Worm (Caenorhabditis elegans) whole organism, L1 larva: ENCODE measurements around the gene F26F2.7.

Experiments used
- aha-1 ChIP-seq: fragments of 150-350 bp; optimal IDR thresholded peaks from 2 replicates; lab custom pipeline; 2014; ENCODE audit warnings: missing biosample characterization, missing genetic modification characterization
- alr-1 ChIP-seq: fragments of 200-800 bp; sonication (Bioruptor generic); optimal IDR thresholded peaks from 2 replicates; lab custom pipeline; 2018; ENCODE audit warnings: borderline replicate concordance, mild to moderate bottlenecking, missing genetic modification characterization, missing compliant biosample characterization
- aly-2 ChIP-seq: fragments of 150-350 bp; optimal IDR thresholded peaks from 2 replicates; lab custom pipeline; 2014; ENCODE audit warnings: missing biosample characterization, missing genetic modification characterization
- blmp-1 ChIP-seq: fragments of 150-350 bp; optimal IDR thresholded peaks from 2 replicates; lab custom pipeline; 2014; ENCODE audit warnings: missing biosample characterization, missing genetic modification characterization
- ceh-63 ChIP-seq: fragments of 200-800 bp; sonication (Bioruptor generic); optimal IDR thresholded peaks from 2 replicates; lab custom pipeline; 2018; ENCODE audit warnings: mild to moderate bottlenecking, missing genetic modification characterization, missing compliant biosample characterization
- ceh-82 ChIP-seq, 3 experiments: fragments of 150-350 bp in 1 of 3; sonication (generic microtip) in 2 of 3; optimal IDR thresholded peaks; 2 replicates each; lab custom pipeline; 2014 to 2017; ENCODE audit warnings: missing biosample characterization in 3 of 3, missing genetic modification characterization in 3 of 3
- ceh-88 ChIP-seq: fragments of 200-800 bp; sonication (Bioruptor generic); IDR thresholded peaks from 2 replicates; pipeline ENCODE4 v1.3.6; 2022; ENCODE audit warnings: missing genetic modification characterization, missing compliant biosample characterization
- ceh-90 ChIP-seq: sonication (generic microtip); optimal IDR thresholded peaks from 2 replicates; lab custom pipeline; 2016; ENCODE audit warnings: missing genetic modification characterization, missing compliant biosample characterization
- dpl-1 ChIP-seq, 3 experiments: fragments of 150-350 bp in 2 of 3; sonication (generic microtip) in 1 of 3; optimal IDR thresholded peaks; 2 replicates each; lab custom pipeline; 2014 to 2017; ENCODE audit warnings: missing biosample characterization in 3 of 3, missing genetic modification characterization in 3 of 3, missing genetic modification reagents in 3 of 3
- dsc-1 ChIP-seq: sonication (generic microtip); optimal IDR thresholded peaks from 2 replicates; lab custom pipeline; 2016; ENCODE audit warnings: mild to moderate bottlenecking, missing genetic modification characterization, missing compliant biosample characterization
- efl-1 ChIP-seq, 4 experiments: fragments of 150-350 bp; optimal IDR thresholded peaks in 3 of 4; peaks in 1 of 4; 1 replicate in 1 of 4; 2 replicates in 3 of 4; lab custom pipeline; 2014; ENCODE audit warnings: missing biosample characterization in 2 of 4, missing genetic modification characterization in 2 of 4, missing genetic modification reagents in 2 of 4
- efl-3 ChIP-seq: fragments of 200-800 bp; sonication (Bioruptor generic); optimal IDR thresholded peaks from 2 replicates; lab custom pipeline; 2018; ENCODE audit warnings: mild to moderate bottlenecking, missing genetic modification characterization, missing compliant biosample characterization
- egl-27 ChIP-seq, 2 experiments: fragments of 150-350 bp in 1 of 2; sonication (generic microtip); optimal IDR thresholded peaks; 3 replicates each; lab custom pipeline; 2017 to 2018; ENCODE audit warnings: missing biosample characterization in 2 of 2, missing genetic modification characterization in 2 of 2, missing genetic modification reagents in 2 of 2
- ets-5 ChIP-seq: fragments of 200-800 bp; sonication (Bioruptor generic); IDR thresholded peaks from 2 replicates; pipeline ENCODE4 v1.3.6; 2022; ENCODE audit warnings: missing genetic modification characterization, missing compliant biosample characterization
- fkh-4 ChIP-seq: sonication (generic microtip); optimal IDR thresholded peaks from 2 replicates; lab custom pipeline; 2016; ENCODE audit warnings: missing compliant biosample characterization, missing genetic modification characterization, borderline replicate concordance
- fos-1 ChIP-seq: fragments of 150-350 bp; optimal IDR thresholded peaks from 2 replicates; lab custom pipeline; 2014; ENCODE audit warnings: missing biosample characterization, missing genetic modification characterization
- hlh-17 ChIP-seq: fragments of 200-800 bp; sonication (Bioruptor generic); optimal IDR thresholded peaks from 2 replicates; lab custom pipeline; 2018; ENCODE audit warnings: missing genetic modification characterization, mild to moderate bottlenecking, missing compliant biosample characterization, moderate library complexity, borderline replicate concordance
- hlh-4 ChIP-seq: sonication (generic microtip); optimal IDR thresholded peaks from 2 replicates; lab custom pipeline; 2016; ENCODE audit warnings: mild to moderate bottlenecking, missing genetic modification characterization, missing compliant biosample characterization
- hpl-2 ChIP-seq: fragments of 150-350 bp; optimal IDR thresholded peaks from 2 replicates; lab custom pipeline; 2014; ENCODE audit warnings: missing biosample characterization, missing genetic modification reagents, missing genetic modification characterization
- irx-1 ChIP-seq: sonication (generic microtip); optimal IDR thresholded peaks from 2 replicates; lab custom pipeline; 2016; ENCODE audit warnings: missing genetic modification characterization, missing compliant biosample characterization
- lin-13 ChIP-seq: fragments of 150-350 bp; optimal IDR thresholded peaks from 2 replicates; lab custom pipeline; 2014; ENCODE audit warnings: missing biosample characterization, missing genetic modification reagents, missing genetic modification characterization
- lin-15B ChIP-seq: fragments of 150-350 bp; sonication (generic microtip); optimal IDR thresholded peaks from 3 replicates; lab custom pipeline; 2014; ENCODE audit warnings: missing biosample characterization, missing genetic modification characterization
- lir-3 ChIP-seq: sonication (generic microtip); optimal IDR thresholded peaks from 2 replicates; lab custom pipeline; 2016; ENCODE audit warnings: mild to moderate bottlenecking, missing genetic modification characterization, moderate library complexity, missing compliant biosample characterization; ENCODE audit not compliant: poor library complexity
- lsy-2 ChIP-seq, 2 experiments: fragments of 150-350 bp; optimal IDR thresholded peaks; 2 replicates each; lab custom pipeline; 2014; ENCODE audit warnings: missing biosample characterization in 2 of 2, missing genetic modification characterization in 2 of 2
- mab-9 ChIP-seq: fragments of 200-800 bp; sonication (Bioruptor generic); IDR thresholded peaks from 2 replicates; pipeline ENCODE4 v1.3.6; 2022; ENCODE audit warnings: missing genetic modification reagents, missing genetic modification characterization, missing compliant biosample characterization
- nhr-11 ChIP-seq: fragments of 150-350 bp; optimal IDR thresholded peaks from 2 replicates; lab custom pipeline; 2014; ENCODE audit warnings: missing biosample characterization, missing genetic modification characterization
- nhr-19 ChIP-seq: fragments of 200-800 bp; sonication (Bioruptor generic); conservative IDR thresholded peaks from 2 replicates; pipeline ENCODE4 v1.3.6; 2022; ENCODE audit warnings: missing genetic modification characterization, missing compliant biosample characterization
- nhr-20 ChIP-seq: sonication (generic microtip); optimal IDR thresholded peaks from 2 replicates; lab custom pipeline; 2016; ENCODE audit warnings: mild to moderate bottlenecking, missing genetic modification characterization, missing compliant biosample characterization
- nhr-237 ChIP-seq: fragments of 150-350 bp; optimal IDR thresholded peaks from 2 replicates; lab custom pipeline; 2014; ENCODE audit warnings: missing biosample characterization, missing genetic modification characterization
- nhr-28 ChIP-seq: fragments of 150-350 bp; optimal IDR thresholded peaks from 2 replicates; lab custom pipeline; 2014; ENCODE audit warnings: missing biosample characterization, missing genetic modification characterization
- nhr-47 ChIP-seq: sonication (generic microtip); optimal IDR thresholded peaks from 2 replicates; lab custom pipeline; 2016; ENCODE audit warnings: mild to moderate bottlenecking, missing genetic modification characterization, moderate library complexity, missing compliant biosample characterization
- nhr-71 ChIP-seq: sonication (generic microtip); optimal IDR thresholded peaks from 2 replicates; lab custom pipeline; 2016; ENCODE audit warnings: mild to moderate bottlenecking, missing genetic modification characterization, moderate library complexity, missing compliant biosample characterization
- nhr-76 ChIP-seq: sonication (generic microtip); optimal IDR thresholded peaks from 2 replicates; lab custom pipeline; 2017; ENCODE audit warnings: missing biosample characterization, missing genetic modification characterization
- nhr-84 ChIP-seq: sonication (generic microtip); optimal IDR thresholded peaks from 2 replicates; lab custom pipeline; 2017; ENCODE audit warnings: missing biosample characterization, missing genetic modification characterization
- nhr-85 ChIP-seq: sonication (generic microtip); peaks from one replicate; lab custom pipeline; 2016; ENCODE audit warnings: missing genetic modification characterization, inconsistent platforms, missing compliant biosample characterization
- nhr-90 ChIP-seq: sonication (generic microtip); optimal IDR thresholded peaks from 2 replicates; lab custom pipeline; 2016; ENCODE audit warnings: mild to moderate bottlenecking, missing genetic modification characterization, missing compliant biosample characterization; ENCODE audit not compliant: poor library complexity
- pqm-1 ChIP-seq: sonication (generic microtip); optimal IDR thresholded peaks from 3 replicates; lab custom pipeline; 2017; ENCODE audit warnings: missing biosample characterization, missing genetic modification characterization
- rnt-1 ChIP-seq: sonication (generic microtip); optimal IDR thresholded peaks from 2 replicates; lab custom pipeline; 2016; ENCODE audit warnings: mild to moderate bottlenecking, missing genetic modification characterization, moderate library complexity, missing compliant biosample characterization
- snu-23 ChIP-seq: sonication (generic microtip); optimal IDR thresholded peaks from 2 replicates; lab custom pipeline; 2016; ENCODE audit warnings: missing genetic modification characterization, missing compliant biosample characterization
- sptf-1 ChIP-seq: fragments of 150-350 bp; optimal IDR thresholded peaks from 2 replicates; lab custom pipeline; 2014; ENCODE audit warnings: missing biosample characterization, missing genetic modification characterization
- swsn-7 ChIP-seq: sonication (generic microtip); optimal IDR thresholded peaks from 2 replicates; lab custom pipeline; 2016; ENCODE audit warnings: missing genetic modification characterization, missing compliant biosample characterization
- tlp-1 ChIP-seq: fragments of 150-350 bp; optimal IDR thresholded peaks from 2 replicates; lab custom pipeline; 2014; ENCODE audit warnings: missing biosample characterization, missing genetic modification characterization
- unc-130 ChIP-seq: fragments of 150-350 bp; optimal IDR thresholded peaks from 2 replicates; lab custom pipeline; 2017; ENCODE audit warnings: missing biosample characterization, missing genetic modification characterization, inconsistent platforms
- unc-30 ChIP-seq: sonication (generic microtip); optimal IDR thresholded peaks from 2 replicates; lab custom pipeline; 2017; ENCODE audit warnings: missing biosample characterization, missing genetic modification characterization
- unc-62 ChIP-seq: fragments of 150-350 bp; optimal IDR thresholded peaks from 2 replicates; lab custom pipeline; 2014; ENCODE audit warnings: missing biosample characterization, missing genetic modification reagents, missing genetic modification characterization
- unc-86 ChIP-seq: sonication (generic microtip); optimal IDR thresholded peaks from 2 replicates; lab custom pipeline; 2016; ENCODE audit warnings: missing genetic modification characterization, missing compliant biosample characterization
- unc-98 ChIP-seq: fragments of 200-800 bp; sonication (Bioruptor generic); IDR thresholded peaks from 2 replicates; pipeline ENCODE4 v1.3.6; 2022; ENCODE audit warnings: missing genetic modification characterization, missing compliant biosample characterization
- vab-15 ChIP-seq: sonication (generic microtip); optimal IDR thresholded peaks from 2 replicates; lab custom pipeline; 2017; ENCODE audit warnings: missing genotype, mild to moderate bottlenecking, missing genetic modification characterization, missing compliant biosample characterization
- xbp-1 ChIP-seq: sonication (generic microtip); optimal IDR thresholded peaks from 2 replicates; lab custom pipeline; 2016; ENCODE audit warnings: missing genetic modification characterization, missing compliant biosample characterization
- zag-1 ChIP-seq: fragments of 150-350 bp; optimal IDR thresholded peaks from 2 replicates; lab custom pipeline; 2014; ENCODE audit warnings: missing biosample characterization, missing genetic modification characterization
- zip-4 ChIP-seq: fragments of 200-800 bp; sonication (Bioruptor generic); optimal IDR thresholded peaks from 2 replicates; lab custom pipeline; 2018; ENCODE audit warnings: mild to moderate bottlenecking, missing genetic modification characterization, moderate library complexity, missing compliant biosample characterization
- ztf-4 ChIP-seq: fragments of 150-350 bp; optimal IDR thresholded peaks from 2 replicates; lab custom pipeline; 2014; ENCODE audit warnings: missing biosample characterization, missing genetic modification characterization

The F26F2.7 gene

DNA sequence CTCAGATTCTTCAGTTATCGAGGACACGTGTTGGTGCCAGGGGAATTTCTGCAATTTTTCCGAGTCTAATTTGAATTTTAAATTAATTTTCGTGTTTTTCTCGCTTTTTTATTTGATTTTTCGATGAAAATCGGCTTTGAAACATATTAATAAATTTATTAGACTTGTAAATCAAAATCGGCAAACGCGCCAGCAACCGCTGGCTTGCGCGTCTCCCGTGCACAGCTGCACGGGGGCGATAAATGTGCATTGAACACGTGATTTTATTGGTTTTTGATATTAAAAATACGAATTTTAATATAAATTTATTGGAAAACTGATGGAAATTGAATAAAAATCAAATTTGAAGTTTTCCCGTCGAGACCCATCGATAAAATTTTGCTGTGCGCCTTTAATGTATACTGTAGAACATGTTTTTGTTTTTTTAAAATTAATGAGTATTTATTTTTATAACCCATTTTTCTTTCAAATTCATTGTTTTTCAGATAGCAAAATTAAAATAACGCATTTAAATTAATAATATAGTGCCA is at the start of gene F26F2.7:
Gene F26F2.7 (plus strand): TSS at position 480 of the 530 bp plus-strand sequence.
- TF ChIP-seq ceh-88 (GFP tag; lab: Robert Waterston, UW) (peak; percentile 70), nhr-19 (GFP tag; lab: Robert Waterston, UW) (peak; percentile 83), nhr-11 (tag; lab: Kevin White, UChicago) (peak; percentile 69), nhr-47 (tag; lab: Kevin White, UChicago) (peak; percentile 93), vab-15 (tag; lab: Kevin White, UChicago) (no peak), nhr-28 (no peak), ceh-90 (tag; lab: Kevin White, UChicago) (no peak), nhr-76 (tag; lab: Kevin White, UChicago) (no peak), nhr-71 (tag; lab: Kevin White, UChicago) (peak; percentile 93), nhr-90 (tag; lab: Kevin White, UChicago) (peak; percentile 90), blmp-1 (tag; lab: Kevin White, UChicago) (peak; percentile 11), unc-98 (no peak), nhr-85 (peak; percentile 87), dpl-1 (GFP tag; optimal IDR thresholded peaks at IDR 0.05; lab: Kevin White, UChicago) (peak; percentile 65 to 81 (median 79)), egl-27 (tag; optimal IDR thresholded peaks at IDR 0.05; lab: Kevin White, UChicago) (no peak), ceh-63 (GFP tag; lab: Kevin White, UChicago) (no peak), efl-1 (optimal IDR thresholded peaks at IDR 0.05; lab: Kevin White, UChicago) (peak; percentile 64 to 73), efl-1 (GFP tag; optimal IDR thresholded peaks at IDR 0.05 in 1 of 2; lab: Kevin White, UChicago) (peak; percentile 75 to 96), mab-9 (peak; percentile 45; the same call in 1 of the 2 replicates), fos-1 (tag; lab: Kevin White, UChicago) (peak; percentile 28), snu-23 (GFP tag; lab: Kevin White, UChicago) (peak; percentile 90), dsc-1 (tag; lab: Kevin White, UChicago) (peak; percentile 93), hpl-2 (GFP tag; lab: Kevin White, UChicago) (no peak), irx-1 (tag; lab: Kevin White, UChicago) (peak; percentile 88), nhr-20 (tag; lab: Kevin White, UChicago) (peak; percentile 88), nhr-84 (tag; lab: Kevin White, UChicago) (no peak), aly-2 (tag; lab: Kevin White, UChicago) (no peak), zag-1 (tag; lab: Kevin White, UChicago) (no peak), zip-4 (GFP tag; lab: Kevin White, UChicago) (peak; percentile 72), ets-5 (GFP tag; lab: Robert Waterston, UW) (no peak), fkh-4 (tag; lab: Kevin White, UChicago) (peak; percentile 69), lin-13 (GFP tag; lab: Kevin White, UChicago) (peak; percentile 80), unc-62 (GFP tag; lab: Kevin White, UChicago) (no peak), hlh-17 (GFP tag; lab: Kevin White, UChicago) (no peak), lsy-2 (tag; optimal IDR thresholded peaks at IDR 0.05; lab: Kevin White, UChicago) (peak; percentile 89 to 91), tlp-1 (no peak), swsn-7 (peak; percentile 90), pqm-1 (tag; lab: Kevin White, UChicago) (no peak), nhr-237 (no peak), unc-30 (no peak), lir-3 (tag; lab: Kevin White, UChicago) (no peak), efl-3 (GFP tag; lab: Kevin White, UChicago) (peak; percentile 46), rnt-1 (tag; lab: Kevin White, UChicago) (no peak), ceh-82 (tag; optimal IDR thresholded peaks at IDR 0.05; lab: Kevin White, UChicago) (peak; percentile 61 to 80 (median 70)), hlh-4 (peak; percentile 3), unc-86 (tag; lab: Kevin White, UChicago) (peak; percentile 79), ztf-4 (no peak), xbp-1 (tag; lab: Kevin White, UChicago) (peak; percentile 89), aha-1 (tag; lab: Kevin White, UChicago) (peak; percentile 29), sptf-1 (tag; lab: Kevin White, UChicago) (no peak), lin-15B (no peak), alr-1 (tag; lab: Kevin White, UChicago) (no peak), unc-130 (tag; lab: Kevin White, UChicago) (peak; percentile 86)
